1 fruit fly cellular context compared by ENCODE assay signal in genomic region chr3L:18219388-18219787, dm6.
TF ChIP-seq lines count a peak whose summit lies in the region.

No protein-coding gene starts in this region.

TF ChIP-seq in whole organism, embryonic, 481 proteins besides CTCF, POLR2A, EP300 and RAD21 (continued from another document):
- TF ChIP-seq crol (GFP tag; IDR thresholded peaks at IDR 0.05; lab: Robert Waterston, UW) (no peak), NFAT (GFP tag; IDR thresholded peaks at IDR 0.05; lab: Robert Waterston, UW) (no peak), MTF-1 (GFP tag; optimal IDR thresholded peaks at IDR 0.05; lab: Kevin White, UChicago; ENCODE audit: borderline replicate concordance) (no peak), lola (GFP tag; optimal IDR thresholded peaks at IDR 0.05; lab: Kevin White, UChicago) (peak in 1 of 3 experiments; percentile 14), BtbVII (GFP tag; optimal IDR thresholded peaks at IDR 0.05; lab: Kevin White, UChicago) (no peak), dmrt11E (tag; optimal IDR thresholded peaks at IDR 0.05; lab: Kevin White, UChicago) (peak; percentile 68), gcm2 (GFP tag; optimal IDR thresholded peaks at IDR 0.05; lab: Kevin White, UChicago) (no peak), CG10979 (tag; optimal IDR thresholded peaks at IDR 0.05; lab: Kevin White, UChicago) (peak; percentile 12), Dref (GFP tag; IDR thresholded peaks at IDR 0.05; lab: Robert Waterston, UW) (no peak)
